Fruit fly (Drosophila melanogaster) whole organism, prepupa: ENCODE measurements around the gene CG33124.

ENCODE experiments used
- Blimp-1 ChIP-seq: fragments of 200-800 bp; sonication (Bioruptor generic); optimal IDR thresholded peaks from 3 replicates; lab custom pipeline; 2017; ENCODE audit warnings: missing biosample characterization, missing genetic modification characterization, mild to moderate bottlenecking, moderate library complexity, missing genetic modification reagents
- CG10631 ChIP-seq: fragments of 200-800 bp; sonication (Bioruptor generic); optimal IDR thresholded peaks from 2 replicates; lab custom pipeline; 2016; ENCODE audit warnings: missing biosample characterization, missing genetic modification characterization
- CG10669 ChIP-seq: fragments of 200-800 bp; sonication (Bioruptor generic); optimal IDR thresholded peaks from 3 replicates; lab custom pipeline; 2018; ENCODE audit warnings: missing biosample characterization, mild to moderate bottlenecking, missing genetic modification characterization, moderate library complexity
- CG11294 ChIP-seq: fragments of 200-800 bp; sonication (Bioruptor generic); IDR thresholded peaks from 2 replicates; pipeline ENCODE4 v1.3.6; 2022; ENCODE audit warnings: missing biosample characterization, missing genetic modification characterization
- CG11762 ChIP-seq: fragments of 200-800 bp; sonication (Bioruptor generic); optimal IDR thresholded peaks from 3 replicates; lab custom pipeline; 2016; ENCODE audit warnings: missing biosample characterization, missing genetic modification characterization; ENCODE audit not compliant: insufficient read depth
- CG11902 ChIP-seq: fragments of 200-800 bp; sonication (Bioruptor generic); optimal IDR thresholded peaks from 3 replicates; lab custom pipeline; 2016; ENCODE audit warnings: missing biosample characterization, missing genetic modification characterization
- CG15336 ChIP-seq: fragments of 200-800 bp; sonication (Bioruptor generic); IDR thresholded peaks from 2 replicates; pipeline ENCODE4 v1.3.6; 2022; ENCODE audit warnings: missing biosample characterization, missing genetic modification characterization
- CG1621 ChIP-seq: fragments of 200-800 bp; sonication (Bioruptor generic); optimal IDR thresholded peaks from 3 replicates; lab custom pipeline; 2018; ENCODE audit warnings: missing biosample characterization, mild to moderate bottlenecking, missing genetic modification characterization
- CG16779 ChIP-seq: fragments of 200-800 bp; sonication (Bioruptor generic); optimal IDR thresholded peaks from 3 replicates; lab custom pipeline; 2017; ENCODE audit warnings: missing biosample characterization, mild to moderate bottlenecking, missing genetic modification characterization
- CG3032 ChIP-seq: fragments of 200-800 bp; optimal IDR thresholded peaks from 2 replicates; lab custom pipeline; 2019; ENCODE audit warnings: missing biosample characterization, mild to moderate bottlenecking, missing genetic modification characterization, moderate library complexity
- CG32006 ChIP-seq: fragments of 200-800 bp; sonication (Bioruptor generic); optimal IDR thresholded peaks from 3 replicates; lab custom pipeline; 2017; ENCODE audit warnings: missing biosample characterization, mild to moderate bottlenecking, missing genetic modification characterization
- CG34406 ChIP-seq: fragments of 200-800 bp; sonication (Bioruptor generic); optimal IDR thresholded peaks from 3 replicates; lab custom pipeline; 2016; ENCODE audit warnings: missing biosample characterization, missing genetic modification characterization
- CG3919 ChIP-seq: fragments of 200-800 bp; sonication (Bioruptor generic); optimal IDR thresholded peaks from 3 replicates; lab custom pipeline; 2016; ENCODE audit warnings: missing biosample characterization, missing genetic modification characterization
- CG4318 ChIP-seq: fragments of 200-800 bp; sonication (Bioruptor generic); optimal IDR thresholded peaks from 3 replicates; lab custom pipeline; 2017; ENCODE audit warnings: missing biosample characterization, mild to moderate bottlenecking, missing genetic modification characterization
- CG6163 ChIP-seq: fragments of 200-800 bp; sonication (Bioruptor generic); IDR thresholded peaks from 3 replicates; pipeline ENCODE4 v1.3.6; 2022; ENCODE audit warnings: missing biosample characterization, missing genetic modification characterization
- CG6276 ChIP-seq: fragments of 200-800 bp; sonication (Bioruptor generic); optimal IDR thresholded peaks from 2 replicates; lab custom pipeline; 2017; ENCODE audit warnings: missing biosample characterization, mild to moderate bottlenecking, missing genetic modification characterization
- CG6792 ChIP-seq: fragments of 200-800 bp; sonication (Bioruptor generic); optimal IDR thresholded peaks from 3 replicates; lab custom pipeline; 2016; ENCODE audit warnings: missing biosample characterization, missing genetic modification characterization
- CG6808 ChIP-seq: fragments of 200-800 bp; sonication (Bioruptor generic); optimal IDR thresholded peaks from 3 replicates; lab custom pipeline; 2017; ENCODE audit warnings: missing biosample characterization, missing genetic modification characterization, mild to moderate bottlenecking, moderate library complexity, missing genetic modification reagents
- CG8319 ChIP-seq: fragments of 200-800 bp; sonication (Bioruptor generic); optimal IDR thresholded peaks from 3 replicates; lab custom pipeline; 2016; ENCODE audit warnings: missing biosample characterization, missing genetic modification characterization
- CG8632 ChIP-seq: fragments of 200-800 bp; sonication (Bioruptor generic); optimal IDR thresholded peaks from 3 replicates; lab custom pipeline; 2016; ENCODE audit warnings: missing biosample characterization, missing genetic modification characterization
- Eip75B ChIP-seq: fragments of 200-800 bp; sonication (Bioruptor generic); optimal IDR thresholded peaks from 3 replicates; lab custom pipeline; 2016; ENCODE audit warnings: missing biosample characterization, missing genetic modification characterization
- Eip93F ChIP-seq: fragments of 200-800 bp; sonication (Bioruptor generic); optimal IDR thresholded peaks from 2 replicates; lab custom pipeline; 2016; ENCODE audit warnings: missing biosample characterization, mild to moderate bottlenecking, missing genetic modification characterization
- Ets21C ChIP-seq: fragments of 200-800 bp; sonication (Bioruptor generic); optimal IDR thresholded peaks from 3 replicates; lab custom pipeline; 2016; ENCODE audit warnings: missing biosample characterization, missing genetic modification characterization
- Ets96B ChIP-seq: fragments of 200-800 bp; optimal IDR thresholded peaks from 2 replicates; lab custom pipeline; 2019; ENCODE audit warnings: missing biosample characterization, mild to moderate bottlenecking, missing genetic modification characterization, moderate library complexity
- Gug ChIP-seq: fragments of 200-800 bp; sonication (Bioruptor generic); IDR thresholded peaks from 2 replicates; pipeline ENCODE4 v1.3.6; 2022; ENCODE audit warnings: missing biosample characterization, missing genetic modification characterization
- Hr38 ChIP-seq: sonication (Bioruptor generic); optimal IDR thresholded peaks from 2 replicates; lab custom pipeline; 2016; ENCODE audit warnings: missing biosample characterization, missing genetic modification characterization
- Hr39 ChIP-seq: fragments of 200-800 bp; sonication (Bioruptor generic); optimal IDR thresholded peaks from 2 replicates; lab custom pipeline; 2016; ENCODE audit warnings: missing biosample characterization, missing genetic modification characterization
- Hr4 ChIP-seq: fragments of 200-800 bp; sonication (Bioruptor generic); optimal IDR thresholded peaks from 3 replicates; lab custom pipeline; 2016; ENCODE audit warnings: missing biosample characterization, missing genetic modification characterization
- Lpt ChIP-seq: fragments of 200-800 bp; sonication (Bioruptor generic); optimal IDR thresholded peaks from 3 replicates; lab custom pipeline; 2016; ENCODE audit warnings: missing biosample characterization, missing genetic modification characterization
- OdsH ChIP-seq: fragments of 200-800 bp; sonication (Bioruptor generic); optimal IDR thresholded peaks from 3 replicates; lab custom pipeline; 2016; ENCODE audit warnings: missing biosample characterization, missing genetic modification characterization
- Smox ChIP-seq: fragments of 200-800 bp; sonication (Bioruptor generic); optimal IDR thresholded peaks from 3 replicates; lab custom pipeline; 2016; ENCODE audit warnings: missing biosample characterization, missing genetic modification characterization
- Sox102F ChIP-seq: fragments of 200-800 bp; sonication (Bioruptor generic); optimal IDR thresholded peaks from 2 replicates; lab custom pipeline; 2016; ENCODE audit warnings: missing biosample characterization, mild to moderate bottlenecking, missing genetic modification characterization
- achi ChIP-seq: fragments of 200-800 bp; sonication (Bioruptor generic); optimal IDR thresholded peaks from 3 replicates; lab custom pipeline; 2016; ENCODE audit warnings: missing biosample characterization, missing genetic modification characterization
- cyc ChIP-seq: fragments of 200-800 bp; sonication (Bioruptor generic); optimal IDR thresholded peaks from 3 replicates; lab custom pipeline; 2016; ENCODE audit warnings: missing biosample characterization, missing genetic modification characterization
- dac ChIP-seq: fragments of 200-800 bp; sonication (Bioruptor generic); optimal IDR thresholded peaks from 2 replicates; lab custom pipeline; 2017; ENCODE audit warnings: missing biosample characterization, mild to moderate bottlenecking, missing genetic modification characterization
- dsx ChIP-seq: fragments of 200-800 bp; optimal IDR thresholded peaks from 3 replicates; lab custom pipeline; 2019; ENCODE audit warnings: missing biosample characterization, mild to moderate bottlenecking, missing genetic modification characterization, moderate library complexity; ENCODE audit not compliant: poor library complexity, severe bottlenecking
- eg ChIP-seq: fragments of 200-800 bp; sonication (Bioruptor generic); IDR thresholded peaks from 3 replicates; pipeline ENCODE4 v1.3.6; 2022; ENCODE audit warnings: missing biosample characterization, missing genetic modification characterization
- esn ChIP-seq: fragments of 200-800 bp; sonication (Bioruptor generic); optimal IDR thresholded peaks from 2 replicates; lab custom pipeline; 2016; ENCODE audit warnings: missing biosample characterization, mild to moderate bottlenecking, missing genetic modification characterization, moderate library complexity
- fd59A ChIP-seq: fragments of 200-800 bp; sonication (Bioruptor generic); optimal IDR thresholded peaks from 2 replicates; lab custom pipeline; 2017; ENCODE audit warnings: missing biosample characterization, mild to moderate bottlenecking, missing genetic modification characterization, missing genetic modification reagents
- fd85E ChIP-seq: fragments of 200-800 bp; sonication (Bioruptor generic); optimal IDR thresholded peaks from 3 replicates; lab custom pipeline; 2016; ENCODE audit warnings: missing biosample characterization, missing genetic modification characterization
- lz ChIP-seq: fragments of 200-800 bp; sonication (Bioruptor generic); optimal IDR thresholded peaks from 3 replicates; lab custom pipeline; 2016; ENCODE audit warnings: missing biosample characterization, missing genetic modification characterization
- net ChIP-seq: fragments of 200-800 bp; sonication (Bioruptor generic); optimal IDR thresholded peaks from 3 replicates; lab custom pipeline; 2016; ENCODE audit warnings: missing biosample characterization, missing genetic modification characterization
- pdm3 ChIP-seq: fragments of 200-800 bp; sonication (Bioruptor generic); optimal IDR thresholded peaks from 3 replicates; lab custom pipeline; 2016; ENCODE audit warnings: missing biosample characterization, missing genetic modification characterization
- spab ChIP-seq: fragments of 200-800 bp; sonication (Bioruptor generic); optimal IDR thresholded peaks from 2 replicates; lab custom pipeline; 2017; ENCODE audit warnings: missing biosample characterization, mild to moderate bottlenecking, missing genetic modification characterization, missing genetic modification reagents
- svp ChIP-seq: fragments of 200-800 bp; sonication (Bioruptor generic); peaks from one replicate; lab custom pipeline; 2016; ENCODE audit warnings: missing biosample characterization, missing genetic modification characterization
- topi ChIP-seq: fragments of 200-800 bp; sonication (Bioruptor generic); optimal IDR thresholded peaks from 3 replicates; lab custom pipeline; 2016; ENCODE audit warnings: missing biosample characterization, missing genetic modification characterization
- vri ChIP-seq: fragments of 200-800 bp; sonication (Bioruptor generic); optimal IDR thresholded peaks from 3 replicates; lab custom pipeline; 2016; ENCODE audit warnings: missing biosample characterization, mild to moderate bottlenecking, missing genetic modification characterization

CG33124 gene

dm6 chr2L:2227316-2227715 lies 18.4 kb upstream of the CG33124 start (continued):
- peak; percentile 70 for TF ChIP-seq lz
- TF ChIP-seq Smox (GFP tag; lab: Kevin White, UChicago) = peak; percentile 76
- peak; percentile 62 for TF ChIP-seq CG11762 (GFP tag; lab: Kevin White, UChicago)
- peak; percentile 77 for TF ChIP-seq Hr39 (GFP tag; lab: Kevin White, UChicago)
- TF ChIP-seq net (GFP tag; lab: Kevin White, UChicago) = peak; percentile 88
- TF ChIP-seq fd59A (GFP tag; lab: Kevin White, UChicago) = peak; percentile 58
- TF ChIP-seq svp (GFP tag; lab: Kevin White, UChicago) = peak; percentile 94
- peak; percentile 69 for TF ChIP-seq cyc

- TF ChIP-seq Eip93F (GFP tag; lab: Kevin White, UChicago) = peak; percentile 27
- TF ChIP-seq CG6276 = peak; percentile 34
- peak; percentile 2 for TF ChIP-seq CG16779 (tag; lab: Kevin White, UChicago)
- peak; percentile 57 for TF ChIP-seq CG8319 (GFP tag; lab: Kevin White, UChicago)
- peak; percentile 67 for TF ChIP-seq fd59A (GFP tag; lab: Kevin White, UChicago)
- TF ChIP-seq achi (GFP tag; lab: Kevin White, UChicago) = peak; percentile 82
- peak; percentile 84 for TF ChIP-seq CG3032 (tag; lab: Kevin White, UChicago)
- peak; percentile 48 for TF ChIP-seq CG11762 (GFP tag; lab: Kevin White, UChicago)
- TF ChIP-seq Ets21C = peak; percentile 85
- peak; percentile 59 for TF ChIP-seq fd85E (GFP tag; lab: Kevin White, UChicago)
- peak; percentile 56 for TF ChIP-seq CG15336 (GFP tag; lab: Robert Waterston, UW)
- peak; percentile 50 for TF ChIP-seq spab (GFP tag; lab: Kevin White, UChicago)
- TF ChIP-seq Sox102F (GFP tag; lab: Kevin White, UChicago) = peak; percentile 87
- peak; percentile 72 for TF ChIP-seq Hr38 (GFP tag; lab: Kevin White, UChicago)
- peak; percentile 84 for TF ChIP-seq Eip75B
- TF ChIP-seq svp (GFP tag; lab: Kevin White, UChicago) = peak; percentile 94
- peak; percentile 68 for TF ChIP-seq Gug (GFP tag; lab: Robert Waterston, UW)
- TF ChIP-seq CG3919 (GFP tag; lab: Kevin White, UChicago) = peak; percentile 87
- peak; percentile 45; the same call in 1 of the 2 replicates for TF ChIP-seq CG11294
- TF ChIP-seq CG11902 (GFP tag; lab: Kevin White, UChicago) = peak; percentile 75
- peak; percentile 88 for TF ChIP-seq CG10631 (GFP tag; lab: Kevin White, UChicago)
- TF ChIP-seq Hr4 = peak; percentile 90
- TF ChIP-seq CG6792 = peak; percentile 74
- peak; percentile 90 for TF ChIP-seq cyc
- peak; percentile 79 for TF ChIP-seq Ets96B (tag; lab: Kevin White, UChicago)
- TF ChIP-seq CG6163 = peak; percentile 83
- peak; percentile 84 for TF ChIP-seq vri (GFP tag; lab: Kevin White, UChicago)
- peak; percentile 79 for TF ChIP-seq CG10669
- TF ChIP-seq CG34406 = peak; percentile 81
- TF ChIP-seq CG6808 (GFP tag; lab: Kevin White, UChicago) = peak; percentile 53
- TF ChIP-seq CG4318 (GFP tag; lab: Kevin White, UChicago) = peak; percentile 21
- TF ChIP-seq CG32006 = peak; percentile 69
- TF ChIP-seq Blimp-1 (GFP tag; lab: Kevin White, UChicago) = peak; percentile 64
- peak; percentile 81 for TF ChIP-seq dsx (GFP tag; lab: Kevin White, UChicago)
- peak; percentile 77 for TF ChIP-seq eg (GFP tag; lab: Robert Waterston, UW)
- peak; percentile 93 for TF ChIP-seq esn (GFP tag; lab: Kevin White, UChicago)
- peak; percentile 90 for TF ChIP-seq OdsH (GFP tag; lab: Kevin White, UChicago)
- peak; percentile 52 for TF ChIP-seq CG1621 (tag; lab: Kevin White, UChicago)
- peak; percentile 54 for TF ChIP-seq dac
- TF ChIP-seq CG8632 (GFP tag; lab: Kevin White, UChicago) = peak; percentile 74
- TF ChIP-seq pdm3 (GFP tag; lab: Kevin White, UChicago) = peak; percentile 91
- TF ChIP-seq Lpt = peak; percentile 42
- TF ChIP-seq topi (GFP tag; lab: Kevin White, UChicago) = peak; percentile 90
These were observed 17.6 kb upstream of the CG33124 start, which contains the start of the genes CG15387 and sau for dm6 chr2L:2226259-2227121. CG15387 (minus strand) TSS chr2L:2226294. sau (plus strand) TSS chr2L:2226342.
